Worm (Caenorhabditis elegans): ENCODE results near the gene B0507.9.

- TF ChIP-seq hmbx-1 (tag; optimal IDR thresholded peaks at IDR 0.05), result no peak
- no peak for TF ChIP-seq ama-1 (optimal IDR thresholded peaks at IDR 0.05)
- TF ChIP-seq hmg-4 (GFP tag; optimal IDR thresholded peaks at IDR 0.05), result no peak
- no peak for TF ChIP-seq B0310.2 (tag; optimal IDR thresholded peaks at IDR 0.05)
- no peak for TF ChIP-seq tbx-37 (GFP tag; conservative IDR thresholded peaks at IDR 0.05)
- no peak for TF ChIP-seq sea-1 (GFP tag; conservative IDR thresholded peaks at IDR 0.05)
- TF ChIP-seq ets-7 (tag; optimal IDR thresholded peaks at IDR 0.05), result no peak
- TF ChIP-seq scrt-1 (GFP tag; IDR thresholded peaks at IDR 0.05), result no peak
Observed at ce11 chrV:8716175-8716574, 49.7 kb downstream of the B0507.9 start, which contains the start of gene glr-5.
